Worm (Caenorhabditis elegans) whole organism, L4 larva: Measurements from ENCODE around the gene F13H8.1.

ENCODE experiments used
- F10B5.3 ChIP-seq: sonication (generic microtip); optimal IDR thresholded peaks from 2 replicates; lab custom pipeline; 2016; ENCODE audit warnings: mild to moderate bottlenecking, missing genetic modification characterization, missing compliant biosample characterization
- F37D6.2 ChIP-seq: sonication (generic microtip); optimal IDR thresholded peaks from 2 replicates; lab custom pipeline; 2016; ENCODE audit warnings: mild to moderate bottlenecking, missing genetic modification characterization, missing compliant biosample characterization
- F49E8.2 ChIP-seq: sonication (generic microtip); optimal IDR thresholded peaks from 2 replicates; lab custom pipeline; 2016; ENCODE audit warnings: missing compliant biosample characterization, mild to moderate bottlenecking, missing genetic modification characterization, borderline replicate concordance
- T26A8.4 ChIP-seq: fragments of 200-800 bp; sonication (Bioruptor generic); IDR thresholded peaks from 2 replicates; pipeline ENCODE4 v1.3.6; 2022; ENCODE audit warnings: missing genetic modification characterization, missing compliant biosample characterization
- Y48G9A.11 ChIP-seq: fragments of 200-800 bp; sonication (Bioruptor generic); IDR thresholded peaks from 2 replicates; pipeline ENCODE4 v1.3.6; 2022; ENCODE audit warnings: missing genetic modification reagents, missing genetic modification characterization, missing compliant biosample characterization
- Y5F2A.4 ChIP-seq: fragments of 200-800 bp; sonication (Bioruptor generic); optimal IDR thresholded peaks from 2 replicates; lab custom pipeline; 2018; ENCODE audit warnings: mild to moderate bottlenecking, missing genetic modification characterization, missing compliant biosample characterization
- ZK546.5 ChIP-seq, 2 experiments: sonication (generic microtip); optimal IDR thresholded peaks; 2 replicates each; lab custom pipeline; 2017; ENCODE audit warnings: missing biosample characterization in 2 of 2, missing genetic modification characterization in 2 of 2
- aha-1 ChIP-seq: fragments of 150-350 bp; peaks from one replicate; lab custom pipeline; 2014; ENCODE audit warnings: missing biosample characterization, missing genetic modification characterization
- arid-1 ChIP-seq: fragments of 200-800 bp; sonication (Bioruptor generic); conservative IDR thresholded peaks from 2 replicates; pipeline ENCODE4 v1.3.6; 2022; ENCODE audit warnings: missing genetic modification reagents, missing genetic modification characterization, missing compliant biosample characterization
- attf-4 ChIP-seq: sonication (generic microtip); optimal IDR thresholded peaks from 3 replicates; lab custom pipeline; 2017; ENCODE audit warnings: missing biosample characterization, missing genetic modification characterization
- ceh-20 ChIP-seq: fragments of 200-800 bp; sonication (Bioruptor generic); IDR thresholded peaks from 2 replicates; pipeline ENCODE4 v1.3.6; 2022; ENCODE audit warnings: missing genetic modification reagents, missing genetic modification characterization, missing compliant biosample characterization
- ceh-32 ChIP-seq: sonication (generic microtip); optimal IDR thresholded peaks from 2 replicates; lab custom pipeline; 2016; ENCODE audit warnings: mild to moderate bottlenecking, missing genetic modification characterization, missing compliant biosample characterization; ENCODE audit not compliant: poor library complexity
- ceh-44 ChIP-seq: fragments of 200-800 bp; sonication (Bioruptor generic); IDR thresholded peaks from 2 replicates; pipeline ENCODE4 v1.3.6; 2022; ENCODE audit warnings: missing genetic modification reagents, missing genetic modification characterization, missing compliant biosample characterization
- ceh-82 ChIP-seq: sonication (generic microtip); optimal IDR thresholded peaks from 2 replicates; lab custom pipeline; 2017; ENCODE audit warnings: missing biosample characterization, missing genetic modification characterization
- ctbp-1 ChIP-seq: fragments of 200-800 bp; sonication (Bioruptor generic); IDR thresholded peaks from 2 replicates; pipeline ENCODE4 v1.3.6; 2022; ENCODE audit warnings: missing genetic modification reagents, missing genetic modification characterization, missing compliant biosample characterization
- daf-12 ChIP-seq: fragments of 150-350 bp; optimal IDR thresholded peaks from 2 replicates; lab custom pipeline; 2014; ENCODE audit warnings: missing biosample characterization, missing genetic modification reagents, missing genetic modification characterization
- dmd-6 ChIP-seq: fragments of 200-800 bp; sonication (Bioruptor generic); IDR thresholded peaks from 2 replicates; pipeline ENCODE4 v1.3.6; 2022; ENCODE audit warnings: missing genetic modification reagents, missing genetic modification characterization, missing compliant biosample characterization
- dpl-1 ChIP-seq: fragments of 150-350 bp; optimal IDR thresholded peaks from 2 replicates; lab custom pipeline; 2014; ENCODE audit warnings: missing biosample characterization, missing genetic modification reagents, missing genetic modification characterization
- dve-1 ChIP-seq: sonication (generic microtip); optimal IDR thresholded peaks from 2 replicates; lab custom pipeline; 2017; ENCODE audit warnings: antibody characterized with exemption, mild to moderate bottlenecking, missing genetic modification characterization, missing compliant biosample characterization; ENCODE audit not compliant: insufficient read depth
- fkh-10 ChIP-seq: fragments of 150-350 bp; optimal IDR thresholded peaks from 2 replicates; lab custom pipeline; 2014; ENCODE audit warnings: missing biosample characterization, missing genetic modification reagents, missing genetic modification characterization
- hlh-30 ChIP-seq: sonication (generic microtip); optimal IDR thresholded peaks from 2 replicates; lab custom pipeline; 2017; ENCODE audit warnings: antibody characterized with exemption, mild to moderate bottlenecking, missing genetic modification characterization, missing compliant biosample characterization; ENCODE audit not compliant: insufficient read depth
- hmg-1.1 ChIP-seq: fragments of 200-800 bp; sonication (Bioruptor generic); IDR thresholded peaks from 2 replicates; pipeline ENCODE4 v1.3.6; 2022; ENCODE audit warnings: missing genetic modification reagents, missing genetic modification characterization, missing compliant biosample characterization
- jun-1 ChIP-seq: fragments of 150-350 bp; optimal IDR thresholded peaks from 2 replicates; lab custom pipeline; 2014; ENCODE audit warnings: missing biosample characterization, missing genetic modification reagents, missing genetic modification characterization
- lin-1 ChIP-seq: fragments of 200-800 bp; sonication (Bioruptor generic); IDR thresholded peaks from 2 replicates; pipeline ENCODE4 v1.3.6; 2022; ENCODE audit warnings: missing genetic modification reagents, missing genetic modification characterization, missing compliant biosample characterization
- lin-29 ChIP-seq: fragments of 200-800 bp; sonication (Bioruptor generic); IDR thresholded peaks from 2 replicates; pipeline ENCODE4 v1.3.6; 2022; ENCODE audit warnings: missing genetic modification reagents, missing genetic modification characterization, missing compliant biosample characterization
- lsy-2 ChIP-seq, 2 experiments: fragments of 150-350 bp in 1 of 2; sonication (generic microtip) in 1 of 2; optimal IDR thresholded peaks; 2 replicates each; lab custom pipeline; 2014 to 2017; ENCODE audit warnings: missing biosample characterization in 2 of 2, missing genetic modification characterization in 2 of 2
- madf-5 ChIP-seq, 2 experiments: fragments of 200-800 bp; sonication (Bioruptor generic); IDR thresholded peaks; 2 replicates each; pipeline ENCODE4 v1.3.6; 2022; ENCODE audit warnings: missing compliant biosample characterization in 2 of 2, missing genetic modification characterization in 2 of 2
- mdt-29 ChIP-seq: fragments of 200-800 bp; sonication (Bioruptor generic); IDR thresholded peaks from 2 replicates; pipeline ENCODE4 v1.3.6; 2022; ENCODE audit warnings: missing genetic modification reagents, missing genetic modification characterization, missing compliant biosample characterization
- mxl-2 ChIP-seq: fragments of 200-800 bp; sonication (Bioruptor generic); conservative IDR thresholded peaks from 2 replicates; pipeline ENCODE4 v1.3.6; 2022; ENCODE audit warnings: missing genetic modification reagents, missing genetic modification characterization, missing compliant biosample characterization
- nhr-10 ChIP-seq: fragments of 150-350 bp; optimal IDR thresholded peaks from 2 replicates; lab custom pipeline; 2014; ENCODE audit warnings: missing biosample characterization, missing genetic modification characterization
- nhr-102 ChIP-seq: sonication (generic microtip); optimal IDR thresholded peaks from 2 replicates; lab custom pipeline; 2016; ENCODE audit warnings: mild to moderate bottlenecking, missing genetic modification characterization, moderate library complexity, missing compliant biosample characterization
- nhr-11 ChIP-seq: fragments of 150-350 bp; optimal IDR thresholded peaks from 2 replicates; lab custom pipeline; 2014; ENCODE audit warnings: missing biosample characterization, missing genetic modification characterization
- nhr-237 ChIP-seq: sonication (generic microtip); optimal IDR thresholded peaks from 2 replicates; lab custom pipeline; 2017; ENCODE audit warnings: missing biosample characterization, missing genetic modification characterization
- nhr-41 ChIP-seq: fragments of 200-800 bp; sonication (Bioruptor generic); IDR thresholded peaks from 2 replicates; pipeline ENCODE4 v1.3.6; 2022; ENCODE audit warnings: missing genetic modification reagents, missing genetic modification characterization, missing compliant biosample characterization
- nhr-42 ChIP-seq: fragments of 200-800 bp; sonication (Bioruptor generic); IDR thresholded peaks from 2 replicates; pipeline ENCODE4 v1.3.6; 2022; ENCODE audit warnings: missing genetic modification characterization, missing compliant biosample characterization
- nhr-48 ChIP-seq: sonication (generic microtip); optimal IDR thresholded peaks from 2 replicates; lab custom pipeline; 2016; ENCODE audit warnings: mild to moderate bottlenecking, missing genetic modification characterization, missing compliant biosample characterization
- nhr-77 ChIP-seq: fragments of 150-350 bp; optimal IDR thresholded peaks from 2 replicates; lab custom pipeline; 2014; ENCODE audit warnings: missing biosample characterization, missing genetic modification characterization
- pha-4 ChIP-seq, 2 experiments: fragments of 150-350 bp in 1 of 2; fragments of 200-800 bp in 1 of 2; sonication (Bioruptor generic) in 1 of 2; IDR thresholded peaks in 1 of 2; optimal IDR thresholded peaks in 1 of 2; 2 replicates each; pipeline versions ENCODE4 v1.3.6 to Lab custom; 2014 to 2022; ENCODE audit warnings: missing genetic modification characterization in 2 of 2, missing genetic modification reagents in 2 of 2, missing biosample characterization in 1 of 2, missing compliant biosample characterization in 1 of 2
- pqm-1 ChIP-seq: sonication (generic microtip); optimal IDR thresholded peaks from 2 replicates; lab custom pipeline; 2017; ENCODE audit warnings: missing biosample characterization, missing genetic modification characterization
- saeg-2 ChIP-seq: fragments of 200-800 bp; sonication (Bioruptor generic); IDR thresholded peaks from 2 replicates; pipeline ENCODE4 v1.3.6; 2022; ENCODE audit warnings: missing genetic modification reagents, missing genetic modification characterization, missing compliant biosample characterization
- snpc-1.2 ChIP-seq: fragments of 200-800 bp; sonication (Bioruptor generic); IDR thresholded peaks from 2 replicates; pipeline ENCODE4 v1.3.6; 2022; ENCODE audit warnings: missing genetic modification reagents, missing genetic modification characterization, missing compliant biosample characterization
- snpc-4 ChIP-seq: fragments of 150-350 bp; optimal IDR thresholded peaks from 2 replicates; lab custom pipeline; 2014; ENCODE audit warnings: missing biosample characterization, missing genetic modification characterization
- tag-97 ChIP-seq: fragments of 200-800 bp; sonication (Bioruptor generic); IDR thresholded peaks from 2 replicates; pipeline ENCODE4 v1.3.6; 2022; ENCODE audit warnings: missing genetic modification characterization, missing compliant biosample characterization
- tra-1 ChIP-seq: fragments of 200-800 bp; sonication (Bioruptor generic); IDR thresholded peaks from 2 replicates; pipeline ENCODE4 v1.3.6; 2022; ENCODE audit warnings: missing genetic modification reagents, missing genetic modification characterization, missing compliant biosample characterization
- unc-130 ChIP-seq: sonication (generic microtip); optimal IDR thresholded peaks from 2 replicates; lab custom pipeline; 2016; ENCODE audit warnings: missing genetic modification reagents, missing genetic modification characterization, missing compliant biosample characterization
- unc-39 ChIP-seq: sonication (generic microtip); optimal IDR thresholded peaks from 2 replicates; lab custom pipeline; 2017; ENCODE audit warnings: missing biosample characterization, missing genetic modification characterization
- unc-62 ChIP-seq, 3 experiments: fragments of 150-350 bp in 1 of 3; sonication (generic microtip); optimal IDR thresholded peaks in 2 of 3; peaks in 1 of 3; 1 replicate in 1 of 3; 2 replicates in 2 of 3; lab custom pipeline; 2014 to 2017; ENCODE audit warnings: missing biosample characterization in 3 of 3, missing genetic modification characterization in 3 of 3, missing genetic modification reagents in 3 of 3, missing genotype in 1 of 3
- zfp-2 ChIP-seq: sonication (generic microtip); optimal IDR thresholded peaks from 2 replicates; lab custom pipeline; 2016; ENCODE audit warnings: mild to moderate bottlenecking, missing genetic modification characterization, missing compliant biosample characterization
- ztf-11 ChIP-seq: fragments of 150-350 bp; optimal IDR thresholded peaks from 2 replicates; lab custom pipeline; 2014; ENCODE audit warnings: missing biosample characterization, missing genetic modification characterization
- ztf-7 ChIP-seq: fragments of 150-350 bp; optimal IDR thresholded peaks from 2 replicates; lab custom pipeline; 2014; ENCODE audit warnings: missing biosample characterization, missing genetic modification characterization

The F13H8.1 gene

DNA sequence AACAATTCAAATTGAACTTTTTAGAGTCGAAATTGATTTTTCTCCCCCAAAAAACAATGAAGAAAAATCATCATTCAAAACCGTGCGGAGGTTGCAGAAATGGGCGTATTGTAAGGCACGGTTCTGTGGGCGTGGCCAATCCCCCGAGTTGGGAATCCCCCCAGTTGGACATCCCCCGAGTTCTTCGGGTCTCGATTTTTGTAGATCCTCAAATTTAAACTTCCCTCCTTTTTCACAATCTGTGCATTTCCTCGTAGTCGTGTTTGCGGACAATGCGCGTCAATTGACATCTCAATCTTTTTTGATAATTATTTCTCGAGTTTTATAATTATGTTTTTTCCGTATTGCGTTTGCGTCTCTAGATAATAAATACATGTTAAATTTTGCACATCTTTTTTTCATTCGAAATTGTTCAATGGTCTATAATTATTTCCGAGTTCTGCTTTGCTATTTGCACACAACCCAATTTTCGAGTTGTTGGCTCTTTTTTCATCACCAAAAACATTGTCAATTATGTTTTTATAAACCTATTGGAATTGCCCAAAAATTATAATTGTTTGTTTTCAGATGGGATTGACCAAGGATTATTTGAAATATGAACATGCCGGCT lies 13.3 kb upstream of the F13H8.1 start, which contains the start of gene F13H8.2 (continued):
- TF ChIP-seq ceh-82 (tag; lab: Kevin White, UChicago): no peak
- TF ChIP-seq ztf-7 (tag; lab: Kevin White, UChicago): no peak
- TF ChIP-seq unc-39 (tag; lab: Kevin White, UChicago): no peak
- no peak for TF ChIP-seq nhr-41 (GFP tag; lab: Robert Waterston, UW)
- no peak for TF ChIP-seq madf-5 (GFP tag; IDR thresholded peaks at IDR 0.05; lab: Robert Waterston, UW)
- peak; percentile 62; the same call in 1 of the 2 replicates for TF ChIP-seq tra-1 (GFP tag; lab: Robert Waterston, UW)
- no peak for TF ChIP-seq jun-1
- no peak for TF ChIP-seq nhr-10 (tag; lab: Kevin White, UChicago)
- TF ChIP-seq tag-97: no peak
- TF ChIP-seq unc-62 (GFP tag; optimal IDR thresholded peaks at IDR 0.05 in 1 of 2; lab: Kevin White, UChicago): peak in 1 of 2 experiments; percentile 37
- no peak for TF ChIP-seq unc-62 (tag; optimal IDR thresholded peaks at IDR 0.05; lab: Kevin White, UChicago)
- peak; percentile 22 for TF ChIP-seq nhr-48
- no peak for TF ChIP-seq ztf-11 (tag; lab: Kevin White, UChicago)
- TF ChIP-seq dve-1 (tag; lab: Kevin White, UChicago): peak; percentile 40
- TF ChIP-seq nhr-102 (tag; lab: Kevin White, UChicago): no peak
- peak; percentile 61; the same call in 1 of the 2 replicates for TF ChIP-seq snpc-1.2 (GFP tag; lab: Robert Waterston, UW)
- peak; percentile 90 for TF ChIP-seq hmg-1.1 (GFP tag; lab: Robert Waterston, UW)
- no peak for TF ChIP-seq attf-4 (tag; lab: Kevin White, UChicago)
- TF ChIP-seq nhr-77 (tag; lab: Kevin White, UChicago): peak; percentile 28
- TF ChIP-seq zfp-2: no peak
- TF ChIP-seq ceh-44 (GFP tag; lab: Robert Waterston, UW): peak; percentile 79
- TF ChIP-seq daf-12: no peak
- TF ChIP-seq dmd-6 (GFP tag; lab: Robert Waterston, UW): peak; percentile 78
- TF ChIP-seq mdt-29: no peak
- TF ChIP-seq aha-1 (tag; lab: Kevin White, UChicago): no peak
- peak; percentile 69 for TF ChIP-seq unc-130 (GFP tag; lab: Kevin White, UChicago)
- TF ChIP-seq snpc-4 (tag; lab: Kevin White, UChicago): no peak
- no peak for TF ChIP-seq Y5F2A.4 (GFP tag; lab: Kevin White, UChicago)
- TF ChIP-seq lsy-2 (tag; optimal IDR thresholded peaks at IDR 0.05; lab: Kevin White, UChicago): peak; percentile 26 to 80
- peak; percentile 22 for TF ChIP-seq F49E8.2
- peak; percentile 93 for TF ChIP-seq arid-1 (GFP tag; lab: Robert Waterston, UW)
- 0 out of 2 replicates have a peak, but pooled peaks have one; percentile 11 for TF ChIP-seq lin-29 (GFP tag; lab: Robert Waterston, UW)
- TF ChIP-seq lin-1: peak; percentile 91
- peak; percentile 70 for TF ChIP-seq Y48G9A.11
- no peak for TF ChIP-seq pha-4 (GFP tag; IDR thresholded peaks at IDR 0.05; lab: Robert Waterston, UW)
- no peak for TF ChIP-seq pha-4 (tag; optimal IDR thresholded peaks at IDR 0.05; lab: Kevin White, UChicago)
- TF ChIP-seq mxl-2 (GFP tag; lab: Robert Waterston, UW): 0 out of 2 replicates have a peak, but pooled peaks have one; percentile 35
- TF ChIP-seq dpl-1: peak; percentile 95
- TF ChIP-seq hlh-30 (tag; lab: Kevin White, UChicago): peak; percentile 68
- TF ChIP-seq ceh-32 (tag; lab: Kevin White, UChicago): no peak
- peak; percentile 42 for TF ChIP-seq F37D6.2
- peak; percentile 76 for TF ChIP-seq T26A8.4 (GFP tag; lab: Robert Waterston, UW)
- no peak for TF ChIP-seq saeg-2
- TF ChIP-seq nhr-42 (GFP tag; lab: Robert Waterston, UW): peak; percentile 67; the same call in 1 of the 2 replicates
- TF ChIP-seq nhr-11: peak; percentile 27
- TF ChIP-seq fkh-10 (GFP tag; lab: Kevin White, UChicago): no peak
- TF ChIP-seq pqm-1: no peak
- no peak for TF ChIP-seq ZK546.5 (tag; optimal IDR thresholded peaks at IDR 0.05; lab: Kevin White, UChicago)
- peak; percentile 77 for TF ChIP-seq ceh-20
- peak; percentile 91 for TF ChIP-seq ctbp-1
- no peak for TF ChIP-seq nhr-237 (tag; lab: Kevin White, UChicago)
- no peak for TF ChIP-seq F10B5.3 (tag; lab: Kevin White, UChicago)
